Fruit fly (Drosophila melanogaster): ENCODE results near the gene CG31871.

dm6 chr2L:10638371-10638770 lies 23.5 kb upstream of the CG31871 start, which contains the start of gene CG7329:
- TF ChIP-seq foxo (GFP tag; optimal IDR thresholded peaks at IDR 0.05) (no peak), HLH106 (tag; optimal IDR thresholded peaks at IDR 0.05) (no peak), Abd-B (GFP tag; optimal IDR thresholded peaks at IDR 0.05) (no peak), Rel (GFP tag; optimal IDR thresholded peaks at IDR 0.05) (no peak), Rel (tag; optimal IDR thresholded peaks at IDR 0.05) (no peak), psq (GFP tag; optimal IDR thresholded peaks at IDR 0.05) (no peak), Vsx2 (GFP tag; optimal IDR thresholded peaks at IDR 0.05; ENCODE audit: partially characterized antibody) (no peak), lola (GFP tag; optimal IDR thresholded peaks at IDR 0.05) (no peak), Myc (optimal IDR thresholded peaks at IDR 0.05) (no peak), GATAd (GFP tag; optimal IDR thresholded peaks at IDR 0.05) (no peak), usp (GFP tag; optimal IDR thresholded peaks at IDR 0.05) (no peak), pan (optimal IDR thresholded peaks at IDR 0.05) (no peak)

Measured in whole organism, wandering third instar larva.